Worm (Caenorhabditis elegans): Measurements from ENCODE around the gene Y50E8A.1.
A peak's percentile ranks its signal among the peaks of the same experiment; 100 is the strongest.
"Not testable (repeated sequence)": the region's sequence is repeated elsewhere in the genome, so short reads cannot be mapped to it uniquely, and the experiment has no call there.

The Y50E8A.1 gene

ce11 chrV:14744824-14745223 lies 18.1 kb downstream of the Y50E8A.1 start:
- TF ChIP-seq zip-5 (tag; optimal IDR thresholded peaks at IDR 0.05) (no peak), dve-1 (tag; optimal IDR thresholded peaks at IDR 0.05) (peak; percentile 2)

ce11 chrV:14746975-14747374 lies 20.3 kb downstream of the Y50E8A.1 start:
- TF ChIP-seq tbx-2 (tag; optimal IDR thresholded peaks at IDR 0.05): no peak
- TF ChIP-seq pat-9 (tag; optimal IDR thresholded peaks at IDR 0.05): no peak
- no peak for TF ChIP-seq ceh-9 (tag; optimal IDR thresholded peaks at IDR 0.05)
- TF ChIP-seq ceh-34 (tag; optimal IDR thresholded peaks at IDR 0.05): no peak
- no peak for TF ChIP-seq pag-3 (tag; optimal IDR thresholded peaks at IDR 0.05; ENCODE audit: borderline replicate concordance)
- TF ChIP-seq zip-5 (tag; optimal IDR thresholded peaks at IDR 0.05): no peak
- no peak for TF ChIP-seq ttx-3 (tag; optimal IDR thresholded peaks at IDR 0.05)
- TF ChIP-seq ceh-24 (tag; optimal IDR thresholded peaks at IDR 0.05): no peak
- TF ChIP-seq gmeb-2 (tag; optimal IDR thresholded peaks at IDR 0.05): no peak
- no peak for TF ChIP-seq sox-4 (tag; optimal IDR thresholded peaks at IDR 0.05)
- no peak for TF ChIP-seq nfya-1 (tag; optimal IDR thresholded peaks at IDR 0.05)
- no peak for TF ChIP-seq ceh-18 (tag; optimal IDR thresholded peaks at IDR 0.05)
- TF ChIP-seq rnt-1 (tag; optimal IDR thresholded peaks at IDR 0.05): no peak
- no peak for TF ChIP-seq Y22D7AL.16 (tag; optimal IDR thresholded peaks at IDR 0.05)
- no peak for TF ChIP-seq ahr-1 (tag; optimal IDR thresholded peaks at IDR 0.05)
- no peak for TF ChIP-seq ceh-6 (GFP tag; optimal IDR thresholded peaks at IDR 0.05)
- TF ChIP-seq dmd-4 (tag; optimal IDR thresholded peaks at IDR 0.05; ENCODE audit: borderline replicate concordance): no peak

ce11 chrV:14748608-14749137 lies 22.0 kb downstream of the Y50E8A.1 start, which contains the start of the genes lipl-8 and Y50E8A.22:
lipl-8 (minus strand) TSS chrV:14748708.
Y50E8A.22 (minus strand) TSS chrV:14749087.
- TF ChIP-seq ceh-48 (tag; optimal IDR thresholded peaks at IDR 0.05): no peak

- not testable (repeated sequence) for TF ChIP-seq zip-5 (tag; optimal IDR thresholded peaks at IDR 0.05); hlh-6 (tag; optimal IDR thresholded peaks at IDR 0.05); dmd-4 (tag; optimal IDR thresholded peaks at IDR 0.05; ENCODE audit: borderline replicate concordance)
Measured at ce11 chrV:14750357-14750756, 23.7 kb downstream of the Y50E8A.1 start, which contains the start of gene nspa-10. nspa-10 (minus strand) TSS chrV:14750457.

ce11 chrV:14762563-14762962 lies 35.9 kb downstream of the Y50E8A.1 start:
- no peak for TF ChIP-seq pat-9 (tag; optimal IDR thresholded peaks at IDR 0.05)
- TF ChIP-seq ceh-31 (tag; optimal IDR thresholded peaks at IDR 0.05): no peak
- TF ChIP-seq hlh-8 (tag; optimal IDR thresholded peaks at IDR 0.05): no peak
- no peak for TF ChIP-seq unc-42 (tag; optimal IDR thresholded peaks at IDR 0.05)
- TF ChIP-seq Y22D7AL.16 (tag; optimal IDR thresholded peaks at IDR 0.05): no peak

ce11 chrV:14763582-14763981 lies 36.9 kb downstream of the Y50E8A.1 start:
- TF ChIP-seq hlh-15 (tag; optimal IDR thresholded peaks at IDR 0.05): no peak
- no peak for TF ChIP-seq ama-1 (optimal IDR thresholded peaks at IDR 0.05)
- no peak for TF ChIP-seq unc-3 (GFP tag; conservative IDR thresholded peaks at IDR 0.05)
- TF ChIP-seq unc-3 (tag; optimal IDR thresholded peaks at IDR 0.05): no peak
- TF ChIP-seq C08G9.2 (tag; optimal IDR thresholded peaks at IDR 0.05): no peak
- no peak for TF ChIP-seq sox-2 (GFP tag; IDR thresholded peaks at IDR 0.05)

ce11 chrV:14773048-14773447 lies 46.4 kb downstream of the Y50E8A.1 start, which contains the start of gene haf-7:
haf-7 (plus strand) TSS chrV:14773258.
- TF ChIP-seq ceh-22 (tag; optimal IDR thresholded peaks at IDR 0.05): no peak
- no peak for TF ChIP-seq sox-4 (tag; optimal IDR thresholded peaks at IDR 0.05)
- no peak for TF ChIP-seq unc-42 (tag; optimal IDR thresholded peaks at IDR 0.05)
- TF ChIP-seq elt-2 (tag; optimal IDR thresholded peaks at IDR 0.05): peak; percentile 14
- no peak for TF ChIP-seq pros-1 (tag; optimal IDR thresholded peaks at IDR 0.05)
- no peak for TF ChIP-seq ceh-34 (tag; optimal IDR thresholded peaks at IDR 0.05)
